Worm (Caenorhabditis elegans): Measurements from ENCODE around the gene R03D7.15.

- no peak for TF ChIP-seq unc-86 (tag; optimal IDR thresholded peaks at IDR 0.05)
- TF ChIP-seq sox-4 (tag; optimal IDR thresholded peaks at IDR 0.05): no peak
- no peak for TF ChIP-seq pag-3 (tag; optimal IDR thresholded peaks at IDR 0.05; ENCODE audit: borderline replicate concordance)
- no peak for TF ChIP-seq pha-4 (tag; optimal IDR thresholded peaks at IDR 0.05)
- TF ChIP-seq ceh-24 (tag; optimal IDR thresholded peaks at IDR 0.05): no peak
- TF ChIP-seq nhr-11 (tag; optimal IDR thresholded peaks at IDR 0.05): no peak
- TF ChIP-seq ceh-31 (tag; optimal IDR thresholded peaks at IDR 0.05): no peak
- no peak for TF ChIP-seq unc-55 (GFP tag; optimal IDR thresholded peaks at IDR 0.05)
- no peak for TF ChIP-seq ama-1 (optimal IDR thresholded peaks at IDR 0.05)
- no peak for TF ChIP-seq ceh-48 (tag; optimal IDR thresholded peaks at IDR 0.05)
- TF ChIP-seq K02D7.2 (tag; optimal IDR thresholded peaks at IDR 0.05): no peak
Observed at ce11 chrII:10918293-10918756, 23.7 kb upstream of the R03D7.15 start, which contains the start of gene tba-4.
